Worm (Caenorhabditis elegans): ENCODE measurements around the gene C01B9.1.

Gene C01B9.1

DNA sequence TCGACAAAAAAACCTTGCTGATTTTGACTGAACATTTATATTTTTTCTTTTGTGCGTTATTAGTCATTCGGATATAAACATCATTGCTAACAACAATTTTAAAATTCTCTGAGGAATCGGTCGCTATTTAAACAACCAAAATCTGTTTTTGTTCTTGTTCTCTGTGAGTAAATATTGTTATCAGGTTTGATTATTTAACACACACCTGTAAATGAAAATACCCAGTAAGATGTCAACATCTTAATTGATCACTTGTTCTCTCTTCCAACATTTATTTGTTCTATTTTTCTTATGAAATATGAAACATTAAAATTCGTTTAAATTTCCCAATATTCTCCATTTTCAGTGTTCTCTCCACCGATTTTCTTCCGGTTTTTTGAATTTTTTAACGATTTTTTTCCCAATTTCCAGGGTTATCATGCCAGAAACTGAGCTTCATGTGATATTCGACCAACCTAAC, 8.3 kb upstream of the C01B9.1 start, which contains the start of gene arrd-11:
arrd-11 (plus strand) TSS at position 410 of the 460 bp plus-strand sequence.
- TF ChIP-seq elt-3 (tag; optimal IDR thresholded peaks at IDR 0.05) (no peak), ceh-83 (GFP tag; optimal IDR thresholded peaks at IDR 0.05) (no peak), mls-2 (tag; optimal IDR thresholded peaks at IDR 0.05) (no peak), bed-3 (GFP tag; optimal IDR thresholded peaks at IDR 0.05) (no peak), nhr-237 (tag; optimal IDR thresholded peaks at IDR 0.05) (no peak), sem-2 (GFP tag; optimal IDR thresholded peaks at IDR 0.05) (no peak), ztf-11 (tag; optimal IDR thresholded peaks at IDR 0.05) (no peak), nhr-28 (tag; optimal IDR thresholded peaks at IDR 0.05) (no peak), mab-5 (tag; optimal IDR thresholded peaks at IDR 0.05) (no peak), mep-1 (tag; optimal IDR thresholded peaks at IDR 0.05) (no peak), pha-4 (tag; optimal IDR thresholded peaks at IDR 0.05) (no peak), unc-62 (GFP tag; optimal IDR thresholded peaks at IDR 0.05) (no peak), ceh-39 (tag; optimal IDR thresholded peaks at IDR 0.05) (no peak), sptf-1 (tag; optimal IDR thresholded peaks at IDR 0.05) (no peak), nhr-2 (tag; optimal IDR thresholded peaks at IDR 0.05) (no peak), snpc-4 (tag; optimal IDR thresholded peaks at IDR 0.05) (no peak), ces-1 (GFP tag; optimal IDR thresholded peaks at IDR 0.05) (no peak), tbx-8 (GFP tag; optimal IDR thresholded peaks at IDR 0.05) (no peak), M03D4.4 (tag; optimal IDR thresholded peaks at IDR 0.05) (no peak), lin-13 (tag; optimal IDR thresholded peaks at IDR 0.05) (no peak)

DNA sequence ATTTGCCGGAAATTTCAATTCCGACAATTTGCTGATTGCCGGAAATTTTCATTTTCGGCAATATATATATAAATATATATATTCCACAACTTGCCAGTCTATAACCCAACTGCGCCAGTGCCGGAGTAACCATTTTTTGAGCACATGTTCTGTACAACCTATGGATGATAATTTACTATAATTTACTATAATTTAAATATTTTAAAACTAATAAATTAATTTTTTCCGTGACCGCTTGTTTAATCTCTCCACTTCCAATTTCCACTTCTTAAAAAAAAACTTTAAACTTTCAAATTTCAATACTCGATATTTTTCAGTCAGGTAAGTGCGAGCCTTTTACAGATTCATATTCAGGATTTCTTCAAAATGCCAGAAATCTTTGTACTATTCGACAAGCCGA, 5.4 kb upstream of the C01B9.1 start, which contains the start of gene arrd-12:
arrd-12 (plus strand) TSS at position 301 of the 400 bp plus-strand sequence.
- no peak for TF ChIP-seq flh-1 (GFP tag; optimal IDR thresholded peaks at IDR 0.05)

DNA sequence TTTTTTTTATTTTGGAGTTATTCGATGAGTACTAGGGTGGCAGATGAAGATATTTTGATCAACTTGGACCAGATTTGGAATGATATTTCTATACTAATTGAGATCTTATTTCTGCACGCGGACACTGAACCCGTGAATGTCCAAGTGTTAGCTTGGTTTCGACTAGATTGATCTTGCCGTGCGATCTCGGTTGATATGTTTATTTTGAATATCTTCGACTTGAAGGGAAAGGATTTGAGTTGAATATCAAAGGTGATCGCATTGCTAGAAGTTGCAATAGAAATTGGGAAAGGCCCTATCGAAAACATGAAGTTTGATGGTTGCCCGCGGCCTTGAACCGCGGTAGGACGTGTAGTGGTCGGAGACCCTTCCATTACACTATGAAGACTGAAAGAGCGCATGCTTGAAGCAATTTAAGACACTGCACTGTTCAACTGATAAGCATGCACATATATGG, 9.4 kb downstream of the C01B9.1 start:
- TF ChIP-seq ceh-39 (tag; optimal IDR thresholded peaks at IDR 0.05) (no peak), mab-5 (tag; optimal IDR thresholded peaks at IDR 0.05) (no peak), mep-1 (tag; optimal IDR thresholded peaks at IDR 0.05) (no peak), nhr-2 (tag; optimal IDR thresholded peaks at IDR 0.05) (no peak), nhr-12 (tag; optimal IDR thresholded peaks at IDR 0.05) (no peak), elt-3 (tag; optimal IDR thresholded peaks at IDR 0.05) (no peak), nhr-76 (tag; optimal IDR thresholded peaks at IDR 0.05) (no peak), lin-32 (GFP tag; optimal IDR thresholded peaks at IDR 0.05) (no peak), drap-1 (GFP tag; optimal IDR thresholded peaks at IDR 0.05) (no peak), lin-13 (tag; optimal IDR thresholded peaks at IDR 0.05) (no peak), unc-120 (tag; optimal IDR thresholded peaks at IDR 0.05; ENCODE audit: poor library complexity, severe bottlenecking) (no peak), ham-2 (GFP tag; optimal IDR thresholded peaks at IDR 0.05) (no peak), bed-3 (GFP tag; optimal IDR thresholded peaks at IDR 0.05) (no peak), ceh-83 (GFP tag; optimal IDR thresholded peaks at IDR 0.05) (no peak), tbx-8 (GFP tag; optimal IDR thresholded peaks at IDR 0.05) (no peak), sptf-1 (tag; optimal IDR thresholded peaks at IDR 0.05) (no peak)

DNA sequence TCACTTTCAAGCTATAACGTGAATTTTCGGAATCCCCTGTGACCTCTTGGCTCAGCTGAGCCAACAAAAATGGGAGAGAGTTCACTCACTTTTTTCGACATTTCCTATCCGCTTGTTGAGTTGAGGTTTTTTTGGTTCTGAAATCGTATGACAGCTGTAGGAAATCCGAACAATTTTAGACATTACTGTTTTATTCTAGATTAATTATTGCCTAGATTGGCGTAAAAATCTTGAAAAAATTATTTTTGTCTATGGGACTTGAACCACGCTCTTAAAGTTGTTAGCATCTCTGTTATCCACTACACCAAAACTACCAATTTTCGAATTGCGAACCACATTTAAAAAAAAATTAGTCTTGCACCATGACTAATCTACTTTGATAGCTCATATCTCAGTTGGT, 12.5 kb downstream of the C01B9.1 start, which contains the start of gene C01B9.4:
C01B9.4 (minus strand) TSS at position 101 of the 400 bp plus-strand sequence.
- TF ChIP-seq tbx-8 (GFP tag; optimal IDR thresholded peaks at IDR 0.05) = no peak
- TF ChIP-seq drap-1 (GFP tag; optimal IDR thresholded peaks at IDR 0.05) = no peak
- no peak for TF ChIP-seq nhr-76 (tag; optimal IDR thresholded peaks at IDR 0.05)
- TF ChIP-seq bed-3 (GFP tag; optimal IDR thresholded peaks at IDR 0.05) = no peak
- no peak for TF ChIP-seq lin-13 (tag; optimal IDR thresholded peaks at IDR 0.05)
- TF ChIP-seq unc-62 (GFP tag; optimal IDR thresholded peaks at IDR 0.05) = no peak
- no peak for TF ChIP-seq ztf-11 (tag; optimal IDR thresholded peaks at IDR 0.05)
- TF ChIP-seq mls-2 (tag; optimal IDR thresholded peaks at IDR 0.05) = no peak

DNA sequence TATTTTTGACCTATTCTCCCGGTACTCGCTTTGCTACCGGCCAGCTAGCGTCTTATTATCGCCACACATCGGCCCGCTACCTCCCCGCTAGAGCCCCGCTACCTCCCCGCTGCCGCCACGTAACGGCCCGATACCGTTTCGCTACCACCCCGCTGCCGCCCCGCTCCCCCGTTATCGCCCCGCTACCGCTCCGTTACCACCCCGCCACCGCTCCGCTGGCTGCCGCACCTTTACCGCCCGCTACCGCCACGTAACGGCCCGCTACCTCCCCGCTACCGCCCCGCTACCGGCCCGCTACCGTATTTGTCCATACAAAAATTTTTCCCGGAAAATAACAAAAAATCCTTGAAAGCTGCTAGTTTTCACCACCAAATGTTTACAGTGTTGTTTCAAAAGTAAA, 14.2 kb downstream of the C01B9.1 start:
- TF ChIP-seq bed-3 (GFP tag; optimal IDR thresholded peaks at IDR 0.05) (no peak), drap-1 (GFP tag; optimal IDR thresholded peaks at IDR 0.05) (peak; percentile 12), nhr-76 (tag; optimal IDR thresholded peaks at IDR 0.05) (no peak), ceh-83 (GFP tag; optimal IDR thresholded peaks at IDR 0.05) (peak; percentile 23), ztf-11 (tag; optimal IDR thresholded peaks at IDR 0.05) (no peak), hlh-1 (tag; optimal IDR thresholded peaks at IDR 0.05) (no peak), ces-1 (GFP tag; optimal IDR thresholded peaks at IDR 0.05) (no peak), ham-2 (GFP tag; optimal IDR thresholded peaks at IDR 0.05) (peak; percentile 27), unc-120 (tag; optimal IDR thresholded peaks at IDR 0.05; ENCODE audit: poor library complexity, severe bottlenecking) (no peak)

- TF ChIP-seq unc-120 (tag; optimal IDR thresholded peaks at IDR 0.05; ENCODE audit: poor library complexity, severe bottlenecking) (no peak), flh-1 (GFP tag; optimal IDR thresholded peaks at IDR 0.05) (no peak), nhr-237 (tag; optimal IDR thresholded peaks at IDR 0.05) (no peak), ham-2 (GFP tag; optimal IDR thresholded peaks at IDR 0.05) (no peak), elt-3 (tag; optimal IDR thresholded peaks at IDR 0.05) (no peak), blmp-1 (tag; optimal IDR thresholded peaks at IDR 0.05) (no peak), mab-5 (tag; optimal IDR thresholded peaks at IDR 0.05) (no peak), ztf-11 (tag; optimal IDR thresholded peaks at IDR 0.05) (no peak), nhr-12 (tag; optimal IDR thresholded peaks at IDR 0.05) (no peak), snpc-4 (tag; optimal IDR thresholded peaks at IDR 0.05) (no peak), bed-3 (GFP tag; optimal IDR thresholded peaks at IDR 0.05) (no peak), pha-4 (tag; optimal IDR thresholded peaks at IDR 0.05) (no peak)
These were observed 15.5 kb downstream of the C01B9.1 start for ce11 chrII:13786899-13787298.
